Worm (Caenorhabditis elegans): ENCODE results near the gene gcy-4.

gcy-4 gene

DNA sequence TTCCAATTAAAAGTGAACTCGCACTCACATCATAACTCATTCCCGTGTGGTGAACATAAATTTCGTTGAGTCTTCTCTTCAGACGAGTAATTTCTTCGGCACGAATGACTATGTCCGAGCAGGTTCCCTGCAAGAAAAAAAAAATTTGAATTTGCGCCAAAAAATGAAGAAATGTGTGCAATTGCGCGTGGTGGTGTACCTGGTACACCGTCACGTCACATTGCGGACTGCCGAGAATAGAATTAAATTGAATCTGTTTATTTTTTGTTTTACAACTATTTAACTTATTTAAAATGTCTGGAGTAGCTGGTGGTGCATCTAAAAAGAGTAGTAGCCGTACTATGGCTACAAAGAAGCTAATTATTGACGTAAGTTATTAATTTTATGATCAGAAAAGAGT, 7.7 kb downstream of the gcy-4 start, which contains the start of gene mdt-22:
Gene mdt-22, plus strand, starts transcription at position 263 of the 400 bp plus-strand sequence.
- TF ChIP-seq C34F6.9 (tag; optimal IDR thresholded peaks at IDR 0.05) (peak; percentile 84), nhr-11 (tag; optimal IDR thresholded peaks at IDR 0.05) (no peak), ama-1 (optimal IDR thresholded peaks at IDR 0.05) (no peak), nhr-77 (tag; optimal IDR thresholded peaks at IDR 0.05) (no peak), lin-13 (GFP tag; optimal IDR thresholded peaks at IDR 0.05) (peak; percentile 77), R02D3.7 (tag; optimal IDR thresholded peaks at IDR 0.05) (peak; percentile 26), elt-1 (tag; optimal IDR thresholded peaks at IDR 0.05) (no peak), sma-9 (GFP tag; optimal IDR thresholded peaks at IDR 0.05) (peak; percentile 74), sma-9 (tag; optimal IDR thresholded peaks at IDR 0.05) (no peak), fos-1 (tag; optimal IDR thresholded peaks at IDR 0.05) (peak; percentile 52), nhr-6 (tag; optimal IDR thresholded peaks at IDR 0.05) (peak; percentile 55), F13H6.1 (tag; optimal IDR thresholded peaks at IDR 0.05) (peak; percentile 78), aly-2 (tag; optimal IDR thresholded peaks at IDR 0.05) (no peak), ceh-16 (tag; optimal IDR thresholded peaks at IDR 0.05) (no peak), unc-62 (GFP tag; optimal IDR thresholded peaks at IDR 0.05) (no peak), lsy-2 (tag; optimal IDR thresholded peaks at IDR 0.05) (peak; percentile 79 to 84), Y55F3AM.14 (GFP tag; optimal IDR thresholded peaks at IDR 0.05) (peak; percentile 4), ztf-4 (tag; optimal IDR thresholded peaks at IDR 0.05) (no peak), mdl-1 (tag; optimal IDR thresholded peaks at IDR 0.05) (no peak), gmeb-1 (tag; optimal IDR thresholded peaks at IDR 0.05) (peak; percentile 94), nhr-10 (tag; optimal IDR thresholded peaks at IDR 0.05) (no peak), blmp-1 (tag; optimal IDR thresholded peaks at IDR 0.05; ENCODE audit: insufficient read depth) (no peak), lin-11 (tag; optimal IDR thresholded peaks at IDR 0.05) (peak; percentile 81), nhr-12 (tag; optimal IDR thresholded peaks at IDR 0.05) (no peak), unc-55 (GFP tag; optimal IDR thresholded peaks at IDR 0.05) (peak; percentile 91), zag-1 (tag; optimal IDR thresholded peaks at IDR 0.05) (peak; percentile 33), alr-1 (tag; optimal IDR thresholded peaks at IDR 0.05) (no peak), crh-2 (tag; optimal IDR thresholded peaks at IDR 0.05) (peak; percentile 74), nhr-21 (tag; optimal IDR thresholded peaks at IDR 0.05) (peak; percentile 46), nhr-25 (tag; optimal IDR thresholded peaks at IDR 0.05) (peak; percentile 27), unc-39 (tag; optimal IDR thresholded peaks at IDR 0.05) (no peak), ztf-11 (tag; optimal IDR thresholded peaks at IDR 0.05) (no peak), sem-4 (tag; optimal IDR thresholded peaks at IDR 0.05) (no peak), sma-3 (GFP tag; optimal IDR thresholded peaks at IDR 0.05) (peak; percentile 62), nhr-129 (tag; optimal IDR thresholded peaks at IDR 0.05) (peak; percentile 82), snpc-4 (tag; optimal IDR thresholded peaks at IDR 0.05) (peak; percentile 45), ZK546.5 (tag; optimal IDR thresholded peaks at IDR 0.05) (peak; percentile 2), egl-27 (tag; optimal IDR thresholded peaks at IDR 0.05) (peak; percentile 46)

DNA sequence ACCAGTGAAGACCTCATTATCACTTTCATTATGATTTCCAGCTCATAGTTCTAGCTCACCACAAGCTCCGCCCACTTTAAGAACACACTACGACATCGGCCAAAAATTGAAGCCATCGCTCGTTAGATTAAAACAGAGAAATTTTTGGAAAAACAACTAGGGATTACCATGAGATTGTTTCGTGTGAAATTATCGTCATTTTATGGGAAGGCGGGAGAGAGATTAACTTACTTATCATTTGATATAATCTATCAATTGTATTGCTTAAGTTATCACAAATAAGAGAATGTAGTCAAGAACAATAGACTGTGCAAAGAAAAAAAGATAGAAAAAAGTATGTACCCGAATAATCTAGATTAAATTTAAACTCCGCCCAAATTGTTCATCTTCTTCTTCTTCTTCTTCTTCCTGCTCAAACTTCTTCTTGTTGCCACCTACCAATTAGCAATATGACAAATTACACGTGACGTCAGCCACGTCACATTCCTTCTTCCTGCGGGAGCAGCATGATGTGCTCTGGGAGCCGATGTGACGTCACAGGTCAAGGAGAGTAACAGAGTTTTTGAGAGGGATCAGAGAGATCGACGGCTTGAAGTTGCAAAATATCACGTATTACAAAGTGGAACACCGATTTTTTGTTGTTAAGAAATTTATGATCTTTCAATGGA, 8.4 kb downstream of the gcy-4 start, which contains the start of gene nep-26:
Gene nep-26, minus strand, starts transcription at position 51 of the 668 bp plus-strand sequence.
- no peak for TF ChIP-seq nhr-23 (tag; optimal IDR thresholded peaks at IDR 0.05)
- no peak for TF ChIP-seq ztf-11 (tag; optimal IDR thresholded peaks at IDR 0.05)
- TF ChIP-seq lsy-2 (tag; optimal IDR thresholded peaks at IDR 0.05): peak in 1 of 2 experiments; percentile 66
- TF ChIP-seq lin-13 (GFP tag; optimal IDR thresholded peaks at IDR 0.05): peak; percentile 24
- peak; percentile 70 for TF ChIP-seq sma-9 (GFP tag; optimal IDR thresholded peaks at IDR 0.05)
- no peak for TF ChIP-seq sma-9 (tag; optimal IDR thresholded peaks at IDR 0.05)
- TF ChIP-seq F13H6.1 (tag; optimal IDR thresholded peaks at IDR 0.05): peak; percentile 70
- TF ChIP-seq gmeb-1 (tag; optimal IDR thresholded peaks at IDR 0.05): no peak
- peak; percentile 93 for TF ChIP-seq crh-2 (tag; optimal IDR thresholded peaks at IDR 0.05)
- peak; percentile 70 for TF ChIP-seq nhr-129 (tag; optimal IDR thresholded peaks at IDR 0.05)
- peak; percentile 62 for TF ChIP-seq mab-5 (tag; optimal IDR thresholded peaks at IDR 0.05)
- peak; percentile 68 for TF ChIP-seq C34F6.9 (tag; optimal IDR thresholded peaks at IDR 0.05)
- TF ChIP-seq sma-3 (GFP tag; optimal IDR thresholded peaks at IDR 0.05): no peak
- peak; percentile 14 for TF ChIP-seq sem-4 (tag; optimal IDR thresholded peaks at IDR 0.05)
- peak; percentile 83 for TF ChIP-seq ztf-4 (tag; optimal IDR thresholded peaks at IDR 0.05)
- TF ChIP-seq ceh-16 (tag; optimal IDR thresholded peaks at IDR 0.05): no peak
